Fruit fly (Drosophila melanogaster) whole organism, larva: Measurements from ENCODE around the gene CG15536.

ENCODE experiments used
- noc ChIP-seq: fragments of 200-800 bp; sonication (Bioruptor generic); optimal IDR thresholded peaks from 3 replicates; lab custom pipeline; 2019; ENCODE audit warnings: missing biosample characterization, mild to moderate bottlenecking, missing genetic modification characterization, moderate library complexity

The CG15536 gene

dm6 chr3R:30390304-30390703 lies 34.7 kb downstream of the CG15536 start:
- TF ChIP-seq noc, result peak; percentile 57

- no peak for TF ChIP-seq noc
These were observed 35.9 kb downstream of the CG15536 start for dm6 chr3R:30389096-30389495.

dm6 chr3R:30388215-30388871 lies 36.6 kb downstream of the CG15536 start:
- TF ChIP-seq noc, result peak; percentile 96

- no peak for TF ChIP-seq noc
These were observed 37.3 kb downstream of the CG15536 start, which contains the start of the genes Fer2LCH and Fer1HCH for dm6 chr3R:30387515-30388178. Gene Fer2LCH (plus strand): TSS chr3R:30387804. Gene Fer1HCH (minus strand): TSS chr3R:30388178.

- TF ChIP-seq noc, result no peak
These were observed 38.1 kb downstream of the CG15536 start for dm6 chr3R:30386759-30387437.

- TF ChIP-seq noc, result peak; percentile 44
These were observed 39.4 kb downstream of the CG15536 start for dm6 chr3R:30385531-30385930.

dm6 chr3R:30383181-30383580 lies 41.8 kb downstream of the CG15536 start:
- no peak for TF ChIP-seq noc
